Fruit fly (Drosophila melanogaster) whole organism, pupa: ENCODE results near the gene Vajk2.
A peak's percentile ranks its signal among the peaks of the same experiment; 100 is the strongest.

Experiments used
- CG10348 ChIP-seq: fragments of 200-800 bp; sonication (Bioruptor generic); IDR thresholded peaks from 2 replicates; pipeline ENCODE4 v1.3.6; 2022; ENCODE audit warnings: missing biosample characterization, missing genetic modification characterization
- CG12605 ChIP-seq: fragments of 200-800 bp; sonication (Bioruptor generic); IDR thresholded peaks from 2 replicates; pipeline ENCODE4 v1.3.6; 2022; ENCODE audit warnings: missing biosample characterization, missing genetic modification characterization
- CG13204 ChIP-seq: fragments of 200-800 bp; sonication (Bioruptor generic); optimal IDR thresholded peaks from 2 replicates; lab custom pipeline; 2018; ENCODE audit warnings: missing biosample characterization, mild to moderate bottlenecking, missing genetic modification characterization, moderate library complexity
- CG14655 ChIP-seq: fragments of 200-800 bp; sonication (Bioruptor generic); optimal IDR thresholded peaks from 3 replicates; lab custom pipeline; 2017; ENCODE audit warnings: mild to moderate bottlenecking, missing biosample characterization, missing genetic modification reagents, missing genetic modification characterization
- CG15710 ChIP-seq: fragments of 200-800 bp; sonication (Bioruptor generic); optimal IDR thresholded peaks from 2 replicates; lab custom pipeline; 2018; ENCODE audit warnings: missing biosample characterization, mild to moderate bottlenecking, missing genetic modification characterization, moderate library complexity
- CG17806 ChIP-seq: fragments of 200-800 bp; sonication (Bioruptor generic); optimal IDR thresholded peaks from 2 replicates; lab custom pipeline; 2018; ENCODE audit warnings: missing biosample characterization, mild to moderate bottlenecking, missing genetic modification characterization, moderate library complexity
- CG32121 ChIP-seq: fragments of 200-800 bp; sonication (Bioruptor generic); IDR thresholded peaks from 2 replicates; pipeline ENCODE4 v1.3.6; 2022; ENCODE audit warnings: missing biosample characterization, missing genetic modification characterization
- CG34367 ChIP-seq: fragments of 200-800 bp; sonication (Bioruptor generic); optimal IDR thresholded peaks from 2 replicates; lab custom pipeline; 2018; ENCODE audit warnings: missing biosample characterization, mild to moderate bottlenecking, missing genetic modification characterization
- CG4496 ChIP-seq: fragments of 200-800 bp; sonication (Bioruptor generic); IDR thresholded peaks from 3 replicates; pipeline ENCODE4 v1.3.6; 2022; ENCODE audit warnings: missing biosample characterization, missing genetic modification characterization
- CG8159 ChIP-seq: fragments of 200-800 bp; sonication (Bioruptor generic); optimal IDR thresholded peaks from 3 replicates; lab custom pipeline; 2018; ENCODE audit warnings: missing biosample characterization, mild to moderate bottlenecking, missing genetic modification characterization, moderate library complexity
- CG8301 ChIP-seq: fragments of 200-800 bp; sonication (Bioruptor generic); optimal IDR thresholded peaks from 2 replicates; lab custom pipeline; 2018; ENCODE audit warnings: missing biosample characterization, mild to moderate bottlenecking, missing genetic modification characterization
- CG9948 ChIP-seq: fragments of 200-800 bp; sonication (Bioruptor generic); optimal IDR thresholded peaks from 2 replicates; lab custom pipeline; 2018; ENCODE audit warnings: missing biosample characterization, mild to moderate bottlenecking, missing genetic modification characterization, moderate library complexity
- D1 ChIP-seq: fragments of 200-800 bp; sonication (Bioruptor generic); optimal IDR thresholded peaks from 2 replicates; lab custom pipeline; 2018; ENCODE audit warnings: missing biosample characterization, mild to moderate bottlenecking, missing genetic modification characterization, moderate library complexity
- EcR ChIP-seq: fragments of 200-800 bp; sonication (Bioruptor generic); optimal IDR thresholded peaks from 3 replicates; lab custom pipeline; 2019; ENCODE audit warnings: missing biosample characterization, missing genetic modification characterization, mild to moderate bottlenecking, moderate library complexity, missing genetic modification reagents
- Ets98B ChIP-seq: fragments of 200-800 bp; sonication (Bioruptor generic); IDR thresholded peaks from 2 replicates; pipeline ENCODE4 v1.3.6; 2022; ENCODE audit warnings: missing biosample characterization, missing genetic modification characterization
- Pif1A ChIP-seq: fragments of 200-800 bp; sonication (Bioruptor generic); optimal IDR thresholded peaks from 3 replicates; lab custom pipeline; 2016; ENCODE audit warnings: missing biosample characterization, missing genetic modification characterization
- Pif1B ChIP-seq: fragments of 200-800 bp; sonication (Bioruptor generic); optimal IDR thresholded peaks from 3 replicates; lab custom pipeline; 2016; ENCODE audit warnings: missing biosample characterization, missing genetic modification characterization
- Snoo ChIP-seq: fragments of 200-800 bp; sonication (Bioruptor generic); optimal IDR thresholded peaks from 3 replicates; lab custom pipeline; 2017; ENCODE audit warnings: missing biosample characterization, mild to moderate bottlenecking, missing genetic modification characterization, inconsistent platforms
- fd96Ca ChIP-seq: fragments of 200-800 bp; sonication (Bioruptor generic); IDR thresholded peaks from 3 replicates; pipeline ENCODE4 v1.3.6; 2022; ENCODE audit warnings: missing biosample characterization, missing genetic modification characterization
- gl ChIP-seq: fragments of 200-800 bp; sonication (Bioruptor generic); optimal IDR thresholded peaks from 2 replicates; lab custom pipeline; 2018; ENCODE audit warnings: missing biosample characterization, mild to moderate bottlenecking, missing genetic modification characterization
- rn ChIP-seq: fragments of 200-800 bp; sonication (Bioruptor generic); IDR thresholded peaks from 2 replicates; pipeline ENCODE4 v1.3.6; 2022; ENCODE audit warnings: missing biosample characterization, missing genetic modification characterization

Gene Vajk2

DNA sequence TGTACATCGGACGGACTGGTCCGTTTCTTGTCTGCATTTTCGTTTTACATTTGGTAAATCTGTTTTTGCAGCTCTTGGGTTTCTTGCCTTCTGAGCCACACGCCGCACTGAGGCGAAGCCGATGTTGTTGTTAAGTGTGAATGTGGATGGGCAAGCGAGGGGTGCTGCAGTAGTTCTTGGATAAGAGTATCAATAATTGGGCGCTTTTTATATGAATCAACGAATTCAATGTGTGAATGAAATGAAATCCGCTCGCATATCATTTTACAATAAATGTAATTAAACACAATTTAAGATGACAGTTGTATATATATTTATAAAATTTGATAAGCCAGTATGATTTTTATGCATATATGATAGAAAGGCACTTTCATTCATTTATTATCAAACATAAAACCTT lies 6.0 kb downstream of the Vajk2 start:
- TF ChIP-seq CG15710 (no peak), Ets98B (GFP tag; lab: Robert Waterston, UW) (no peak), Pif1B (GFP tag; lab: Kevin White, UChicago) (no peak), rn (GFP tag; lab: Robert Waterston, UW) (peak; percentile 34; the same call in 1 of the 2 replicates), Snoo (tag; lab: Kevin White, UChicago) (no peak), CG4496 (peak; percentile 15; the same call in 1 of the 3 replicates), EcR (no peak), CG34367 (tag; lab: Kevin White, UChicago) (no peak), CG14655 (GFP tag; lab: Kevin White, UChicago) (peak; percentile 30), CG17806 (tag; lab: Kevin White, UChicago) (no peak), D1 (tag; lab: Kevin White, UChicago) (no peak), Pif1A (no peak), CG8159 (tag; lab: Kevin White, UChicago) (no peak), fd96Ca (no peak), CG13204 (GFP tag; lab: Kevin White, UChicago) (no peak), CG12605 (no peak), CG8301 (tag; lab: Kevin White, UChicago) (no peak), CG32121 (0 out of 2 replicates have a peak, but pooled peaks have one; percentile 16), CG10348 (no peak), CG9948 (tag; lab: Kevin White, UChicago) (no peak)

- peak; percentile 21; the same call in 1 of the 3 replicates for TF ChIP-seq CG4496
- peak; percentile 49 for TF ChIP-seq CG14655 (GFP tag; lab: Kevin White, UChicago)
- TF ChIP-seq gl (tag; lab: Kevin White, UChicago), result no peak
- no peak for TF ChIP-seq EcR
- TF ChIP-seq CG8159 (tag; lab: Kevin White, UChicago), result no peak
- TF ChIP-seq CG12605, result no peak
- no peak for TF ChIP-seq CG9948 (tag; lab: Kevin White, UChicago)
- TF ChIP-seq CG8301 (tag; lab: Kevin White, UChicago), result peak; percentile 1
- no peak for TF ChIP-seq Pif1A
- TF ChIP-seq rn (GFP tag; lab: Robert Waterston, UW), result no peak
Measured at dm6 chr2L:13925699-13926098, 8.8 kb downstream of the Vajk2 start.

dm6 chr2L:13923984-13924383 lies 10.5 kb downstream of the Vajk2 start:
- TF ChIP-seq Pif1A (no peak), CG14655 (GFP tag; lab: Kevin White, UChicago) (peak; percentile 20)

DNA sequence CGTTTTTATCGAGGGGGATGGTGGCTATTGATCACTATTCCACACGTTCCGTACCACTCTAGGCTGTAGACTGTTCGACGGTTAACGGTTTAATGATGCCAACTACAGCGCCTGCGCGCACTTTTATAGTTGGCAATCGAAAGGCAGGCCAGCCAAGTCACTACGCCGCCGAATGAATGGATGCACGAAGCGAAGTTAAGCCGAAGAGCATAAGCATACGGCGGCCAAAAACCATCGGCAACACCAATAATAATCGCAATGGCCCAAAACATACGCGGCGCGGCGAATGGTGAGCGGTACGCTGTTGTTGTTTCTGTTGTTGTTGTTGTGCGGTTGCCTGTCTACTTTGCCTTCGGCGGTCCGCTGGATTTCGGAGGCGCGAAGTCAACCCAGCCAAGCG lies 11.0 kb downstream of the Vajk2 start, which contains the start of gene Vajk1:
Gene Vajk1, minus strand, starts transcription at position 101 of the 400 bp plus-strand sequence.
- TF ChIP-seq CG13204 (GFP tag; lab: Kevin White, UChicago) (peak; percentile 67), CG32121 (no peak)

dm6 chr2L:13914425-13914824 lies 20.1 kb downstream of the Vajk2 start, which contains the start of gene Ance-3:
Gene Ance-3 (plus strand): TSS chr2L:13914725.
- TF ChIP-seq Snoo (tag; lab: Kevin White, UChicago), result no peak
- TF ChIP-seq Pif1A, result no peak
- TF ChIP-seq Ets98B (GFP tag; lab: Robert Waterston, UW), result no peak
- no peak for TF ChIP-seq CG15710
- TF ChIP-seq fd96Ca, result no peak
- no peak for TF ChIP-seq CG12605
- TF ChIP-seq CG14655 (GFP tag; lab: Kevin White, UChicago), result no peak
- TF ChIP-seq rn (GFP tag; lab: Robert Waterston, UW), result no peak
- no peak for TF ChIP-seq CG9948 (tag; lab: Kevin White, UChicago)
- TF ChIP-seq gl (tag; lab: Kevin White, UChicago), result no peak
- no peak for TF ChIP-seq CG13204 (GFP tag; lab: Kevin White, UChicago)
- TF ChIP-seq CG32121, result no peak
- no peak for TF ChIP-seq D1 (tag; lab: Kevin White, UChicago)
- no peak for TF ChIP-seq CG8301 (tag; lab: Kevin White, UChicago)
- TF ChIP-seq CG8159 (tag; lab: Kevin White, UChicago), result no peak
- no peak for TF ChIP-seq CG34367 (tag; lab: Kevin White, UChicago)
- TF ChIP-seq Pif1B (GFP tag; lab: Kevin White, UChicago), result no peak
- no peak for TF ChIP-seq CG4496
- no peak for TF ChIP-seq CG10348

DNA sequence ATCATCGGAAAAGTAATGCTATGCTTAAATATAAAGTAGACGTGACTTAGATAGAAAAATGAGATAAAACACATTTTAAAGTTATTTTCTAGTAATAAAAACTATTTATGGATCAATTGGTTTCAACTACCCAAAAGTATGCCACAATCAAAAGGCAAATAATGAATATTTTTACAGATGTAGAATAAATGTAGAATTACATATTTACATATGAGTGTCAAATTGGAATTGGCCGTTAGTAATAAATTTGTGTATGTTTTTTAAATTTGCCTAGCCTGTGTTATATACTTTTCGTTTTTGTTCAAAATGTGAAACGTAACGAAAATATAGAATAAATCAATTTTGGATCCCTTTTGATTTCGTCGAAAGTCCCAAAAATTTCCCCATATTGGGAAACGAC lies 22.7 kb downstream of the Vajk2 start, which contains the start of gene Acyp:
Gene Acyp, plus strand, starts transcription at position 301 of the 400 bp plus-strand sequence.
- TF ChIP-seq Pif1A, result no peak
- TF ChIP-seq CG8159 (tag; lab: Kevin White, UChicago), result no peak
- no peak for TF ChIP-seq EcR
- no peak for TF ChIP-seq CG34367 (tag; lab: Kevin White, UChicago)
- no peak for TF ChIP-seq rn (GFP tag; lab: Robert Waterston, UW)
- no peak for TF ChIP-seq CG8301 (tag; lab: Kevin White, UChicago)
- TF ChIP-seq D1 (tag; lab: Kevin White, UChicago), result no peak
- TF ChIP-seq Pif1B (GFP tag; lab: Kevin White, UChicago), result no peak
- no peak for TF ChIP-seq CG9948 (tag; lab: Kevin White, UChicago)
- no peak for TF ChIP-seq fd96Ca
- TF ChIP-seq CG14655 (GFP tag; lab: Kevin White, UChicago), result no peak
- no peak for TF ChIP-seq CG17806 (tag; lab: Kevin White, UChicago)
- no peak for TF ChIP-seq CG4496
- no peak for TF ChIP-seq CG15710
- no peak for TF ChIP-seq CG10348

DNA sequence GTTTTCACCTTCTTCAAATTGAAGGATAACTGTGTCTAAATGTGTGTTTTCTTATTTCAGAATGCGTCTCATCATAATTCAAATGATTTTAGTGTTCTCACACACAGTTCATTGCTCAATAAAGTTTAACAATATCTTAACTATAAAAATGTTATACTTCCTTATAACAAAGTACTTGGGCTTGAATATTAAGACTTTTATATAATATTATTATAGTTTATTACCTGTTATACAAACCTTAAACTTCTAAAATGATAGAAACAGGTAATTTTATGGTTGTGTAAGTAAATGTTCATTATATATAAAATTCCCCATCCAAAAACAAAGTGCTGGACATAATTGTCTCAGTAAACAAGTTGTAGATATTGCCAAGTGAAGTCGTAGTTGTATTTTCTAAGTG lies 25.5 kb downstream of the Vajk2 start, which contains the start of gene Ance-2:
Gene Ance-2, plus strand, starts transcription at position 301 of the 400 bp plus-strand sequence.
- TF ChIP-seq CG8301 (tag; lab: Kevin White, UChicago), result no peak
- no peak for TF ChIP-seq rn (GFP tag; lab: Robert Waterston, UW)
- no peak for TF ChIP-seq CG10348
- TF ChIP-seq Pif1B (GFP tag; lab: Kevin White, UChicago), result no peak
- no peak for TF ChIP-seq Ets98B (GFP tag; lab: Robert Waterston, UW)
- no peak for TF ChIP-seq CG32121
- TF ChIP-seq CG15710, result no peak
- no peak for TF ChIP-seq CG13204 (GFP tag; lab: Kevin White, UChicago)
- TF ChIP-seq fd96Ca, result no peak
